Worm (Caenorhabditis elegans) whole organism, L3 larva: ENCODE measurements around the gene F54C9.9.

ENCODE experiments used
- R02D3.7 ChIP-seq: fragments of 150-350 bp; optimal IDR thresholded peaks from 2 replicates; lab custom pipeline; 2014; ENCODE audit warnings: missing biosample characterization, missing genetic modification characterization
- aly-2 ChIP-seq: fragments of 150-350 bp; optimal IDR thresholded peaks from 2 replicates; lab custom pipeline; 2014; ENCODE audit warnings: missing biosample characterization, missing genetic modification characterization
- ama-1 ChIP-seq: fragments of 150-350 bp; optimal IDR thresholded peaks from 2 replicates; lab custom pipeline; 2018
- ceh-16 ChIP-seq: sonication (generic microtip); optimal IDR thresholded peaks from 2 replicates; lab custom pipeline; 2017; ENCODE audit warnings: missing biosample characterization, missing genetic modification characterization
- ceh-28 ChIP-seq: fragments of 150-350 bp; optimal IDR thresholded peaks from 2 replicates; lab custom pipeline; 2014; ENCODE audit warnings: missing biosample characterization, missing genetic modification reagents, missing genetic modification characterization
- ceh-82 ChIP-seq: fragments of 150-350 bp; optimal IDR thresholded peaks from 2 replicates; lab custom pipeline; 2014; ENCODE audit warnings: missing biosample characterization, missing genetic modification characterization
- daf-12 ChIP-seq: fragments of 150-350 bp; optimal IDR thresholded peaks from 2 replicates; lab custom pipeline; 2014; ENCODE audit warnings: missing biosample characterization, missing genetic modification reagents, missing genetic modification characterization
- egl-27 ChIP-seq: sonication (generic microtip); optimal IDR thresholded peaks from 4 replicates; lab custom pipeline; 2017; ENCODE audit warnings: missing biosample characterization, missing genetic modification reagents, missing genetic modification characterization
- egl-5 ChIP-seq: fragments of 150-350 bp; optimal IDR thresholded peaks from 2 replicates; lab custom pipeline; 2017; ENCODE audit warnings: missing biosample characterization, missing genetic modification reagents, missing genetic modification characterization, inconsistent platforms
- elt-2 ChIP-seq: sonication (generic microtip); optimal IDR thresholded peaks from 2 replicates; lab custom pipeline; 2016; ENCODE audit warnings: missing genetic modification reagents, mild to moderate bottlenecking, missing genetic modification characterization, missing compliant biosample characterization
- eor-1 ChIP-seq, 2 experiments: fragments of 150-350 bp; optimal IDR thresholded peaks; 2 replicates each; lab custom pipeline; 2014 to 2018; ENCODE audit warnings: missing biosample characterization in 2 of 2, missing genetic modification characterization in 2 of 2
- fkh-2 ChIP-seq: fragments of 150-350 bp; optimal IDR thresholded peaks from 2 replicates; lab custom pipeline; 2014; ENCODE audit warnings: missing biosample characterization, missing genetic modification reagents, missing genetic modification characterization
- fos-1 ChIP-seq: fragments of 150-350 bp; optimal IDR thresholded peaks from 2 replicates; lab custom pipeline; 2014; ENCODE audit warnings: missing biosample characterization, missing genetic modification characterization
- hmg-11 ChIP-seq: sonication (generic microtip); optimal IDR thresholded peaks from 2 replicates; lab custom pipeline; 2016; ENCODE audit warnings: missing genetic modification characterization, missing compliant biosample characterization
- jun-1 ChIP-seq: fragments of 150-350 bp; optimal IDR thresholded peaks from 2 replicates; lab custom pipeline; 2014; ENCODE audit warnings: missing biosample characterization, missing genetic modification reagents, missing genetic modification characterization
- lin-15B ChIP-seq: fragments of 150-350 bp; optimal IDR thresholded peaks from 2 replicates; lab custom pipeline; 2014; ENCODE audit warnings: missing biosample characterization, missing genetic modification characterization
- lin-39 ChIP-seq: fragments of 150-350 bp; optimal IDR thresholded peaks from 2 replicates; lab custom pipeline; 2018; ENCODE audit warnings: missing biosample characterization, missing genetic modification reagents, missing genetic modification characterization
- lsy-12 ChIP-seq: sonication (generic microtip); optimal IDR thresholded peaks from 2 replicates; lab custom pipeline; 2016; ENCODE audit warnings: mild to moderate bottlenecking, missing genetic modification characterization, missing compliant biosample characterization
- mdl-1 ChIP-seq: fragments of 150-350 bp; optimal IDR thresholded peaks from 2 replicates; lab custom pipeline; 2014; ENCODE audit warnings: missing biosample characterization, missing genetic modification characterization
- nfya-1 ChIP-seq: sonication (generic microtip); optimal IDR thresholded peaks from 2 replicates; lab custom pipeline; 2017; ENCODE audit warnings: missing genetic modification characterization, mild to moderate bottlenecking, missing compliant biosample characterization, antibody characterized with exemption, moderate library complexity; ENCODE audit not compliant: insufficient read depth
- nhr-11 ChIP-seq: fragments of 150-350 bp; optimal IDR thresholded peaks from 2 replicates; lab custom pipeline; 2014; ENCODE audit warnings: missing biosample characterization, missing genetic modification characterization
- nhr-23 ChIP-seq: fragments of 150-350 bp; optimal IDR thresholded peaks from 2 replicates; lab custom pipeline; 2014; ENCODE audit warnings: missing biosample characterization, missing genetic modification reagents, missing genetic modification characterization
- nhr-237 ChIP-seq: fragments of 150-350 bp; optimal IDR thresholded peaks from 2 replicates; lab custom pipeline; 2014; ENCODE audit warnings: missing biosample characterization, missing genetic modification characterization
- nhr-25 ChIP-seq: sonication (generic microtip); optimal IDR thresholded peaks from 2 replicates; lab custom pipeline; 2017; ENCODE audit warnings: missing biosample characterization, missing genetic modification characterization
- nhr-28 ChIP-seq: fragments of 150-350 bp; optimal IDR thresholded peaks from 2 replicates; lab custom pipeline; 2014; ENCODE audit warnings: missing biosample characterization, missing genetic modification characterization
- nhr-67 ChIP-seq: fragments of 150-350 bp; optimal IDR thresholded peaks from 2 replicates; lab custom pipeline; 2014; ENCODE audit warnings: missing biosample characterization, missing genetic modification characterization
- nhr-76 ChIP-seq: fragments of 150-350 bp; sonication (generic microtip); optimal IDR thresholded peaks from 5 replicates; lab custom pipeline; 2014; ENCODE audit warnings: missing biosample characterization, missing genetic modification characterization
- nhr-77 ChIP-seq: fragments of 150-350 bp; optimal IDR thresholded peaks from 2 replicates; lab custom pipeline; 2014; ENCODE audit warnings: missing biosample characterization, missing genetic modification characterization
- pha-4 ChIP-seq: fragments of 150-350 bp; optimal IDR thresholded peaks from 2 replicates; lab custom pipeline; 2014; ENCODE audit warnings: missing biosample characterization, missing genetic modification reagents, missing genetic modification characterization
- pqm-1 ChIP-seq: fragments of 150-350 bp; optimal IDR thresholded peaks from 2 replicates; lab custom pipeline; 2017; ENCODE audit warnings: missing biosample characterization, missing genetic modification characterization, inconsistent platforms
- unc-39 ChIP-seq: sonication (generic microtip); optimal IDR thresholded peaks from 4 replicates; lab custom pipeline; 2017; ENCODE audit warnings: missing biosample characterization, missing genetic modification characterization
- unc-62 ChIP-seq: fragments of 150-350 bp; sonication (generic microtip); optimal IDR thresholded peaks from 4 replicates; lab custom pipeline; 2014; ENCODE audit warnings: missing biosample characterization, missing genetic modification reagents, missing genetic modification characterization
- zag-1 ChIP-seq: fragments of 150-350 bp; optimal IDR thresholded peaks from 2 replicates; lab custom pipeline; 2014; ENCODE audit warnings: missing biosample characterization, missing genetic modification characterization
- ztf-11 ChIP-seq: fragments of 150-350 bp; optimal IDR thresholded peaks from 2 replicates; lab custom pipeline; 2014; ENCODE audit warnings: missing biosample characterization, missing genetic modification characterization
- ztf-4 ChIP-seq: fragments of 150-350 bp; optimal IDR thresholded peaks from 2 replicates; lab custom pipeline; 2014; ENCODE audit warnings: missing biosample characterization, missing genetic modification characterization

Gene F54C9.9

ce11 chrII:8562002-8562401 lies 15.8 kb upstream of the F54C9.9 start, which contains the start of gene F54C9.14:
TSS of gene F54C9.14 (plus strand) at chrII:8562302.
- no peak for TF ChIP-seq nfya-1 (tag; lab: Kevin White, UChicago)
- TF ChIP-seq unc-62 (GFP tag; lab: Kevin White, UChicago): no peak
- no peak for TF ChIP-seq mdl-1 (tag; lab: Kevin White, UChicago)
- TF ChIP-seq nhr-67 (tag; lab: Kevin White, UChicago): no peak
- no peak for TF ChIP-seq ceh-28
- no peak for TF ChIP-seq lin-15B (tag; lab: Kevin White, UChicago)
- TF ChIP-seq nhr-76 (tag; lab: Kevin White, UChicago): no peak
- no peak for TF ChIP-seq pha-4 (tag; lab: Kevin White, UChicago)
- no peak for TF ChIP-seq eor-1 (tag; optimal IDR thresholded peaks at IDR 0.05; lab: Kevin White, UChicago)
- TF ChIP-seq ceh-82 (tag; lab: Kevin White, UChicago): no peak
- TF ChIP-seq ama-1 (lab: Kevin White, UChicago): no peak
- TF ChIP-seq unc-39 (tag; lab: Kevin White, UChicago): no peak

ce11 chrII:8566039-8566438 lies 11.8 kb upstream of the F54C9.9 start, which contains the start of gene stc-1:
TSS of gene stc-1 (minus strand) at chrII:8566139.
- TF ChIP-seq lin-15B (tag; lab: Kevin White, UChicago) (peak; percentile 51), hmg-11 (tag; lab: Kevin White, UChicago) (no peak), nhr-237 (tag; lab: Kevin White, UChicago) (no peak), pqm-1 (tag; lab: Kevin White, UChicago) (peak; percentile 45), daf-12 (no peak), egl-5 (no peak), unc-62 (GFP tag; lab: Kevin White, UChicago) (no peak), ceh-28 (peak; percentile 1), nfya-1 (tag; lab: Kevin White, UChicago) (peak; percentile 55), pha-4 (tag; lab: Kevin White, UChicago) (peak; percentile 52), ama-1 (lab: Kevin White, UChicago) (no peak), fkh-2 (no peak), nhr-23 (tag; lab: Kevin White, UChicago) (no peak), egl-27 (tag; lab: Kevin White, UChicago) (no peak), nhr-67 (tag; lab: Kevin White, UChicago) (no peak), elt-2 (tag; lab: Kevin White, UChicago) (peak; percentile 25)

ce11 chrII:8566806-8567266 lies 11.0 kb upstream of the F54C9.9 start, which contains the start of gene F54C9.3:
TSS of gene F54C9.3 (minus strand) at chrII:8566856.
- no peak for TF ChIP-seq ceh-16 (tag; lab: Kevin White, UChicago)
- peak; percentile 95 for TF ChIP-seq elt-2 (tag; lab: Kevin White, UChicago)
- no peak for TF ChIP-seq hmg-11 (tag; lab: Kevin White, UChicago)
- peak; percentile 98 for TF ChIP-seq pqm-1 (tag; lab: Kevin White, UChicago)
- TF ChIP-seq jun-1 (tag; lab: Kevin White, UChicago): peak; percentile 55
- TF ChIP-seq eor-1 (tag; optimal IDR thresholded peaks at IDR 0.05; lab: Kevin White, UChicago): no peak
- no peak for TF ChIP-seq mdl-1 (tag; lab: Kevin White, UChicago)
- TF ChIP-seq nhr-237 (tag; lab: Kevin White, UChicago): no peak
- TF ChIP-seq pha-4 (tag; lab: Kevin White, UChicago): peak; percentile 80
- no peak for TF ChIP-seq nhr-25 (tag; lab: Kevin White, UChicago)
- no peak for TF ChIP-seq egl-27 (tag; lab: Kevin White, UChicago)

- TF ChIP-seq nhr-237 (tag; lab: Kevin White, UChicago): no peak
- TF ChIP-seq nhr-76 (tag; lab: Kevin White, UChicago): no peak
Measured at ce11 chrII:8568234-8568969, 9.4 kb upstream of the F54C9.9 start.

- TF ChIP-seq lsy-12 (peak; percentile 77), R02D3.7 (tag; lab: Kevin White, UChicago) (peak; percentile 73), nhr-23 (tag; lab: Kevin White, UChicago) (peak; percentile 96), aly-2 (tag; lab: Kevin White, UChicago) (no peak), nhr-77 (tag; lab: Kevin White, UChicago) (no peak), nhr-67 (tag; lab: Kevin White, UChicago) (no peak), ceh-82 (tag; lab: Kevin White, UChicago) (no peak), fkh-2 (no peak), daf-12 (no peak), lin-15B (tag; lab: Kevin White, UChicago) (peak; percentile 97), unc-62 (GFP tag; lab: Kevin White, UChicago) (peak; percentile 28), elt-2 (tag; lab: Kevin White, UChicago) (peak; percentile 72), nhr-11 (peak; percentile 73), pqm-1 (tag; lab: Kevin White, UChicago) (peak; percentile 51), nhr-237 (tag; lab: Kevin White, UChicago) (no peak), ztf-4 (tag; lab: Kevin White, UChicago) (peak; percentile 2), lin-39 (tag; lab: Kevin White, UChicago) (peak; percentile 93), mdl-1 (tag; lab: Kevin White, UChicago) (no peak), nhr-76 (tag; lab: Kevin White, UChicago) (no peak), ceh-28 (peak; percentile 64), pha-4 (tag; lab: Kevin White, UChicago) (peak; percentile 99), jun-1 (tag; lab: Kevin White, UChicago) (peak; percentile 66), fos-1 (tag; lab: Kevin White, UChicago) (no peak), nhr-28 (tag; lab: Kevin White, UChicago) (no peak), ztf-11 (tag; lab: Kevin White, UChicago) (no peak), zag-1 (tag; lab: Kevin White, UChicago) (no peak), nhr-25 (tag; lab: Kevin White, UChicago) (peak; percentile 94)
Measured at ce11 chrII:8569038-8569977, 8.5 kb upstream of the F54C9.9 start, which contains the start of the genes col-38 and rpl-5. TSS of gene col-38 (minus strand) at chrII:8569088. TSS of gene rpl-5 (plus strand) at chrII:8569927.
